Fruit fly (Drosophila melanogaster) whole organism, embryonic: ENCODE results near the gene Obp93a.

ENCODE experiments used
- Blimp-1 ChIP-seq: fragments of 200-800 bp; sonication (Bioruptor generic); optimal IDR thresholded peaks from 3 replicates; lab custom pipeline; 2018; ENCODE audit warnings: missing biosample characterization, missing genetic modification characterization, mild to moderate bottlenecking, moderate library complexity, missing genetic modification reagents
- CG11560 ChIP-seq: fragments of 200-800 bp; sonication (Bioruptor generic); IDR thresholded peaks from 3 replicates; pipeline ENCODE4 v1.3.6; 2022; ENCODE audit warnings: missing biosample characterization, missing genetic modification characterization
- CG11696 ChIP-seq: fragments of 200-800 bp; sonication (Bioruptor generic); IDR thresholded peaks from 2 replicates; pipeline ENCODE4 v1.3.6; 2022; ENCODE audit warnings: missing biosample characterization, missing genetic modification characterization
- CG12219 ChIP-seq: fragments of 200-800 bp; sonication (Bioruptor generic); optimal IDR thresholded peaks from 3 replicates; lab custom pipeline; 2018; ENCODE audit warnings: missing biosample characterization, mild to moderate bottlenecking, missing genetic modification characterization
- CG12391 ChIP-seq: fragments of 200-800 bp; sonication (Bioruptor generic); optimal IDR thresholded peaks from 3 replicates; lab custom pipeline; 2018; ENCODE audit warnings: missing biosample characterization, mild to moderate bottlenecking, missing genetic modification characterization, moderate library complexity
- CG14965 ChIP-seq: fragments of 200-800 bp; sonication (Bioruptor generic); optimal IDR thresholded peaks from 2 replicates; lab custom pipeline; 2016; ENCODE audit warnings: missing biosample characterization, missing genetic modification characterization, borderline replicate concordance
- CG15514 ChIP-seq: fragments of 200-800 bp; sonication (Bioruptor generic); optimal IDR thresholded peaks from 3 replicates; lab custom pipeline; 2017; ENCODE audit warnings: missing biosample characterization, missing genetic modification characterization, mild to moderate bottlenecking, moderate library complexity, missing genetic modification reagents
- CG17361 ChIP-seq: fragments of 200-800 bp; sonication (Bioruptor generic); IDR thresholded peaks from 3 replicates; pipeline ENCODE4 v1.3.6; 2022; ENCODE audit warnings: missing biosample characterization, missing genetic modification characterization
- CG30020 ChIP-seq: fragments of 200-800 bp; optimal IDR thresholded peaks from 2 replicates; lab custom pipeline; 2019; ENCODE audit warnings: missing biosample characterization, mild to moderate bottlenecking, missing genetic modification characterization, moderate library complexity
- CG3281 ChIP-seq: fragments of 200-800 bp; sonication (Bioruptor generic); optimal IDR thresholded peaks from 3 replicates; lab custom pipeline; 2017; ENCODE audit warnings: missing biosample characterization, mild to moderate bottlenecking, missing genetic modification characterization
- CG34422 ChIP-seq: fragments of 200-800 bp; sonication (Bioruptor generic); IDR thresholded peaks from 3 replicates; pipeline ENCODE4 v1.3.6; 2022; ENCODE audit warnings: missing biosample characterization, missing genetic modification characterization
- CG4328 ChIP-seq: fragments of 200-800 bp; sonication (Bioruptor generic); optimal IDR thresholded peaks from 3 replicates; lab custom pipeline; 2017; ENCODE audit warnings: missing biosample characterization, missing genetic modification reagents, missing genetic modification characterization
- CG4424 ChIP-seq: fragments of 200-800 bp; sonication (Bioruptor generic); optimal IDR thresholded peaks from 3 replicates; lab custom pipeline; 2016; ENCODE audit warnings: missing biosample characterization, missing genetic modification characterization
- CG5245 ChIP-seq: fragments of 200-800 bp; sonication (Bioruptor generic); optimal IDR thresholded peaks from 3 replicates; lab custom pipeline; 2016; ENCODE audit warnings: missing biosample characterization, missing genetic modification characterization
- CG6683 ChIP-seq: fragments of 200-800 bp; sonication (Bioruptor generic); optimal IDR thresholded peaks from 2 replicates; lab custom pipeline; 2017; ENCODE audit warnings: missing biosample characterization, mild to moderate bottlenecking, missing genetic modification characterization, missing genetic modification reagents
- CG7556 ChIP-seq: fragments of 200-800 bp; sonication (Bioruptor generic); optimal IDR thresholded peaks from 2 replicates; lab custom pipeline; 2017; ENCODE audit warnings: missing biosample characterization, mild to moderate bottlenecking, missing genetic modification characterization
- CG7839 ChIP-seq: fragments of 200-800 bp; sonication (Bioruptor generic); optimal IDR thresholded peaks from 3 replicates; lab custom pipeline; 2018; ENCODE audit warnings: missing biosample characterization, mild to moderate bottlenecking, missing genetic modification characterization, moderate library complexity
- CG9727 ChIP-seq: fragments of 200-800 bp; sonication (Bioruptor generic); optimal IDR thresholded peaks from 3 replicates; lab custom pipeline; 2017; ENCODE audit warnings: missing biosample characterization, mild to moderate bottlenecking, missing genetic modification characterization
- CG9932 ChIP-seq: fragments of 200-800 bp; sonication (Bioruptor generic); IDR thresholded peaks from 2 replicates; pipeline ENCODE4 v1.3.6; 2022; ENCODE audit warnings: missing biosample characterization, missing genetic modification characterization
- CHES-1-like ChIP-seq: fragments of 200-800 bp; sonication (Bioruptor generic); optimal IDR thresholded peaks from 2 replicates; lab custom pipeline; 2016; ENCODE audit warnings: missing biosample characterization, missing genetic modification characterization
- CrebB ChIP-seq: fragments of 200-800 bp; sonication (Bioruptor generic); optimal IDR thresholded peaks from 3 replicates; lab custom pipeline; 2018; ENCODE audit warnings: missing biosample characterization, mild to moderate bottlenecking, missing genetic modification characterization
- Doc3 ChIP-seq: fragments of 200-800 bp; sonication (Bioruptor generic); IDR thresholded peaks from 3 replicates; pipeline ENCODE4 v1.3.6; 2022; ENCODE audit warnings: missing biosample characterization, missing genetic modification characterization; ENCODE audit not compliant: partially characterized antibody
- Drgx ChIP-seq: fragments of 200-800 bp; sonication (Bioruptor generic); IDR thresholded peaks from 2 replicates; pipeline ENCODE4 v1.3.6; 2022; ENCODE audit warnings: missing biosample characterization, missing genetic modification characterization
- Fer2 ChIP-seq: fragments of 200-800 bp; sonication (Bioruptor generic); optimal IDR thresholded peaks from 2 replicates; lab custom pipeline; 2018; ENCODE audit warnings: missing biosample characterization, mild to moderate bottlenecking, missing genetic modification characterization, moderate library complexity
- H2.0 ChIP-seq: fragments of 200-800 bp; sonication (Bioruptor generic); IDR thresholded peaks from 2 replicates; pipeline ENCODE4 v1.3.6; 2022; ENCODE audit warnings: missing biosample characterization, missing genetic modification characterization
- HHEX ChIP-seq: fragments of 200-800 bp; sonication (Bioruptor generic); optimal IDR thresholded peaks from 3 replicates; lab custom pipeline; 2017; ENCODE audit warnings: missing biosample characterization, mild to moderate bottlenecking, missing genetic modification characterization, missing genetic modification reagents
- HLH3B ChIP-seq: fragments of 200-800 bp; sonication (Bioruptor generic); IDR thresholded peaks from 2 replicates; pipeline ENCODE4 v1.3.6; 2022; ENCODE audit warnings: missing biosample characterization, missing genetic modification characterization
- Hand ChIP-seq: fragments of 200-800 bp; sonication (Bioruptor generic); optimal IDR thresholded peaks from 2 replicates; lab custom pipeline; 2017; ENCODE audit warnings: mild to moderate bottlenecking, missing biosample characterization, missing genetic modification reagents, missing genetic modification characterization
- HmgD ChIP-seq: fragments of 200-800 bp; sonication (Bioruptor generic); optimal IDR thresholded peaks from 3 replicates; lab custom pipeline; 2016; ENCODE audit warnings: missing biosample characterization, missing genetic modification characterization
- HmgZ ChIP-seq: fragments of 200-800 bp; sonication (Bioruptor generic); optimal IDR thresholded peaks from 2 replicates; lab custom pipeline; 2018; ENCODE audit warnings: missing biosample characterization, mild to moderate bottlenecking, missing genetic modification characterization
- Hmr ChIP-seq: fragments of 200-800 bp; sonication (Bioruptor generic); optimal IDR thresholded peaks from 3 replicates; lab custom pipeline; 2017; ENCODE audit warnings: mild to moderate bottlenecking, missing biosample characterization, missing genetic modification reagents, missing genetic modification characterization
- Lim3 ChIP-seq: fragments of 200-800 bp; sonication (Bioruptor generic); IDR thresholded peaks from 2 replicates; pipeline ENCODE4 v1.3.6; 2022; ENCODE audit warnings: missing biosample characterization, missing genetic modification characterization
- NFAT ChIP-seq: fragments of 200-800 bp; sonication (Bioruptor generic); IDR thresholded peaks from 2 replicates; pipeline ENCODE4 v1.3.6; 2022; ENCODE audit warnings: missing biosample characterization, missing genetic modification characterization
- ab ChIP-seq: fragments of 200-800 bp; sonication (Bioruptor generic); optimal IDR thresholded peaks from 2 replicates; lab custom pipeline; 2016; ENCODE audit warnings: missing biosample characterization, missing genetic modification characterization
- btn ChIP-seq: fragments of 200-800 bp; sonication (Bioruptor generic); optimal IDR thresholded peaks from 2 replicates; lab custom pipeline; 2016; ENCODE audit warnings: missing biosample characterization, missing genetic modification characterization
- cad ChIP-seq: fragments of >200 bp; optimal IDR thresholded peaks from 2 replicates; lab custom pipeline; 2017; ENCODE audit warnings: missing biosample characterization, missing genetic modification characterization
- dati ChIP-seq: fragments of 200-800 bp; sonication (Bioruptor generic); IDR thresholded peaks from 2 replicates; pipeline ENCODE4 v1.3.6; 2022; ENCODE audit warnings: missing biosample characterization, missing genetic modification characterization
- fd3F ChIP-seq: fragments of 200-800 bp; sonication (Bioruptor generic); optimal IDR thresholded peaks from 2 replicates; lab custom pipeline; 2018; ENCODE audit warnings: missing biosample characterization, mild to moderate bottlenecking, missing genetic modification characterization, moderate library complexity
- ham ChIP-seq: fragments of 200-800 bp; sonication (Bioruptor generic); IDR thresholded peaks from 2 replicates; pipeline ENCODE4 v1.3.6; 2022; ENCODE audit warnings: missing biosample characterization, missing genetic modification characterization
- peb ChIP-seq: fragments of 200-800 bp; sonication (Bioruptor generic); IDR thresholded peaks from 2 replicates; pipeline ENCODE4 v1.3.6; 2022; ENCODE audit warnings: missing biosample characterization, missing genetic modification characterization
- pnt ChIP-seq: fragments of 200-800 bp; sonication (Bioruptor generic); optimal IDR thresholded peaks from 3 replicates; lab custom pipeline; 2016; ENCODE audit warnings: missing biosample characterization, missing genetic modification characterization
- sens-2 ChIP-seq: fragments of 200-800 bp; sonication (Bioruptor generic); IDR thresholded peaks from 2 replicates; pipeline ENCODE4 v1.3.6; 2022; ENCODE audit warnings: missing biosample characterization, missing genetic modification characterization
- slbo ChIP-seq: fragments of 200-800 bp; sonication (Bioruptor generic); IDR thresholded peaks from 2 replicates; pipeline ENCODE4 v1.3.6; 2022; ENCODE audit warnings: missing biosample characterization, missing genetic modification characterization
- sug ChIP-seq: fragments of 200-800 bp; optimal IDR thresholded peaks from 2 replicates; lab custom pipeline; 2019; ENCODE audit warnings: missing biosample characterization, mild to moderate bottlenecking, missing genetic modification characterization, moderate library complexity
- tin ChIP-seq: fragments of 200-800 bp; sonication (Bioruptor generic); optimal IDR thresholded peaks from 3 replicates; lab custom pipeline; 2016; ENCODE audit warnings: missing biosample characterization, missing genetic modification characterization
- trem ChIP-seq: fragments of 200-800 bp; optimal IDR thresholded peaks from 3 replicates; lab custom pipeline; 2019; ENCODE audit warnings: missing biosample characterization, mild to moderate bottlenecking, missing genetic modification characterization, moderate library complexity
- trh ChIP-seq: fragments of 200-800 bp; sonication (Bioruptor generic); optimal IDR thresholded peaks from 2 replicates; lab custom pipeline; 2016; ENCODE audit warnings: missing biosample characterization, missing genetic modification characterization
- vnd ChIP-seq: fragments of 200-800 bp; sonication (Bioruptor generic); IDR thresholded peaks from 3 replicates; pipeline ENCODE4 v1.3.6; 2022; ENCODE audit warnings: missing biosample characterization, missing genetic modification characterization; ENCODE audit not compliant: partially characterized antibody
- zen ChIP-seq: fragments of 200-800 bp; sonication (Bioruptor generic); optimal IDR thresholded peaks from 3 replicates; lab custom pipeline; 2018; ENCODE audit warnings: missing biosample characterization, mild to moderate bottlenecking, missing genetic modification characterization, moderate library complexity

Gene Obp93a

DNA sequence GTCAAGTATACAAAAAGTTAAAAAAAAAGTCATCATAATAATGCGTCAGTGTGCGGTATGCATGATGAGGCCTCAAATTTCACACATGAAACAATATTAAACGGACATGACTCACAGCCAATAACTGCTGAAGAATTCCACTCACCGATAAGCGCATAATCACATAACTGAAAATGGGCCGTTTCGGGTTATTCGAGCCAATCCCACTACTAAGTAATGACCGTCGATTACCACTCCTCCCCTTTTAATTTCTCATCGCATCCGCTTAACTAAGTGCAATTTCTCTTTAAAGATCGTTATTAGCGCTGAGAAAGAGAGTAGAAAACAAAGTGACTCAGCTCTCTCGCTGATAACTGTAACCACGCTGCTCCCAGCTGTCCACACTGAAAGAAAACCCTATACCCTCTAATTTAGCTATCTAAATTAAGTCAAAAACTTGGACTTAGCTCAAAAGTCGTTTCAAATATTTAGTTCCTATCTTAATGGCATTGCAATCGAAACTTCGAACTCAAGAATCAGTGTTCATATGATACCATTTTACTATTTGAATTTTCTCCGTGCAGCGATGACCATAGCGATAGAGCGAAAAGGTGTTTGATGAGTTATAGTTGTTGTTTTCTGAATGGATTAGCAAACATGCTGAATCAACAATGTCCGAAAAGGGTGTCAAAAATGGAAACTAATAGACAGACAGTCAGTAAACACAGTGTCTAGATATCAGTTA lies 16.6 kb downstream of the Obp93a start (continued):
- TF ChIP-seq Drgx (GFP tag; lab: Robert Waterston, UW) (peak; percentile 85), trem (tag; lab: Kevin White, UChicago) (peak; percentile 86), CG5245 (GFP tag; lab: Kevin White, UChicago) (peak; percentile 77), ab (GFP tag; lab: Kevin White, UChicago) (peak; percentile 61), Hmr (peak; percentile 90), fd3F (GFP tag; lab: Kevin White, UChicago) (peak; percentile 77), H2.0 (GFP tag; lab: Robert Waterston, UW) (peak; percentile 83), CrebB (tag; lab: Kevin White, UChicago) (peak; percentile 86), CG9727 (GFP tag; lab: Kevin White, UChicago) (peak; percentile 81), CG30020 (peak; percentile 33), sug (peak; percentile 61), vnd (no peak), Hand (GFP tag; lab: Kevin White, UChicago) (peak; percentile 77), CG6683 (no peak), CG7839 (peak; percentile 89), CG12219 (GFP tag; lab: Kevin White, UChicago) (peak; percentile 90), CG14965 (GFP tag; lab: Kevin White, UChicago) (peak; percentile 66), Fer2 (peak; percentile 7), trh (GFP tag; lab: Kevin White, UChicago) (peak; percentile 68), CG3281 (GFP tag; lab: Kevin White, UChicago) (peak; percentile 85), CG4328 (no peak), HmgZ (tag; lab: Kevin White, UChicago) (peak; percentile 91), tin (GFP tag; lab: Kevin White, UChicago) (peak; percentile 81), pnt (GFP tag; lab: Kevin White, UChicago) (peak; percentile 87), dati (GFP tag; lab: Robert Waterston, UW) (peak; percentile 77), btn (peak; percentile 87), Blimp-1 (GFP tag; lab: Kevin White, UChicago) (peak; percentile 82), HmgD (GFP tag; lab: Kevin White, UChicago) (peak; percentile 90), sens-2 (GFP tag; lab: Robert Waterston, UW) (peak; percentile 73), NFAT (GFP tag; lab: Robert Waterston, UW) (peak; percentile 76), ham (GFP tag; lab: Robert Waterston, UW) (peak; percentile 56; the same call in 1 of the 2 replicates), Doc3 (GFP tag; lab: Robert Waterston, UW) (no peak), CG11560 (tag; lab: Robert Waterston, UW) (peak; percentile 53; the same call in 1 of the 3 replicates), cad (GFP tag; lab: Kevin White, UChicago) (no peak), HHEX (peak; percentile 59), slbo (peak; percentile 92), zen (tag; lab: Kevin White, UChicago) (peak; percentile 87), CG34422 (GFP tag; lab: Robert Waterston, UW) (peak; percentile 88), HLH3B (GFP tag; lab: Robert Waterston, UW) (peak; percentile 87), CHES-1-like (GFP tag; lab: Kevin White, UChicago) (peak; percentile 94), CG17361 (GFP tag; lab: Robert Waterston, UW) (peak; percentile 88), CG15514 (peak; percentile 60), CG4424 (GFP tag; lab: Kevin White, UChicago) (peak; percentile 15), CG9932 (GFP tag; lab: Robert Waterston, UW) (peak; percentile 80), CG11696 (GFP tag; lab: Robert Waterston, UW) (peak; percentile 56), CG12391 (tag; lab: Kevin White, UChicago) (peak; percentile 91), peb (peak; percentile 74), CG7556 (peak; percentile 85), Lim3 (GFP tag; lab: Robert Waterston, UW) (0 out of 2 replicates have a peak, but pooled peaks have one; percentile 19)
